Worm (Caenorhabditis elegans): ENCODE data around the gene unc-4.

Gene unc-4

ce11 chrII:9934570-9934969 is 34.4 kb upstream of the unc-4 start:
- no peak for TF ChIP-seq ref-1 (GFP tag; conservative IDR thresholded peaks at IDR 0.05)
- TF ChIP-seq tab-1 (GFP tag; IDR thresholded peaks at IDR 0.05): no peak
- TF ChIP-seq flt-1 (GFP tag; IDR thresholded peaks at IDR 0.05): no peak
- no peak for TF ChIP-seq cog-1 (tag; optimal IDR thresholded peaks at IDR 0.05)
- no peak for TF ChIP-seq klf-2 (GFP tag; conservative IDR thresholded peaks at IDR 0.05)
- TF ChIP-seq T22C8.4 (GFP tag; IDR thresholded peaks at IDR 0.05): no peak

DNA sequence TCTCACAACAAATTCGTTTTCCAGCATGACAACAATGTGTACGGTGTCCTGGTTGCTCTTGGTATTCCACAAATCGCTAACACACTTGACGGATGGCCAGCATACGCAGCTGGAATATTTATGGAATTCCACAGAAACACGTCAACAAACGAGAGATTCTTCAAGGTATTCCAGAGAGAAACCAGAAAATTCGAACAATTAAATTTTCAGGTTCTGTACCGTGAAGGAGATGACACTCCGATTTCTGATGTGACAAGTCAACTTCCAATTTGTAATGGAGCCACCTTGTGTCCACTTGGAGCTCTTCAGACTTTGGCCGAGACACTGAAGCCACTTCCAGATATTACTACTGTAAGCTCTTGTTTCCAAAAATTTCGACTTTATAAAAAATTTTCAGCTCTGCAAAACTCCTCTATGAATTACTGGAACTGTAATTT is 33.8 kb upstream of the unc-4 start:
- TF ChIP-seq ztf-29 (GFP tag; IDR thresholded peaks at IDR 0.05): no peak
- no peak for TF ChIP-seq tab-1 (GFP tag; IDR thresholded peaks at IDR 0.05)
- TF ChIP-seq ztf-23 (GFP tag; IDR thresholded peaks at IDR 0.05): no peak
- no peak for TF ChIP-seq flt-1 (GFP tag; IDR thresholded peaks at IDR 0.05)
- TF ChIP-seq klf-2 (GFP tag; conservative IDR thresholded peaks at IDR 0.05): no peak

DNA sequence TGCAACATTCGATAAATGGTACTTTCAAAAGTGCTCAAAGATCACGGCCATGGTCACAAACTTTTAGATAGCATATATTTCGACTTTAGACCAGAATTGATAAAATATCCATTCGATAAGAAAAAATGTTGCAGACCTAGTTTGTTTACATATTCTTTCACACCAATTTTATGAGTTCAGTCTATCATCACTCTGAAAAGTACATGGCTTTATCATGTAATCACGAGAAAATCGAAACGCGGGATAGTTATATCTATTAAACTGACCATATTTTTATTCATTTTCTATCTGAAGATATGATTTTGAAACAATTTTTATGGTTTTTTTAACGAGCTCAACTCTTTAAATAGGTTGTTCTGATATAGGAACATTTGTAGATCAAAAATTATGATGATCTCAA is 31.3 kb upstream of the unc-4 start, which contains the start of gene pho-11:
Gene pho-11 (plus strand): TSS at position 374 of the 400 bp plus-strand sequence.
- no peak for TF ChIP-seq ztf-23 (GFP tag; IDR thresholded peaks at IDR 0.05)
- no peak for TF ChIP-seq ref-1 (GFP tag; conservative IDR thresholded peaks at IDR 0.05)
- TF ChIP-seq med-1 (GFP tag; optimal IDR thresholded peaks at IDR 0.05; ENCODE audit: insufficient read depth): no peak
- no peak for TF ChIP-seq tab-1 (GFP tag; IDR thresholded peaks at IDR 0.05)

DNA sequence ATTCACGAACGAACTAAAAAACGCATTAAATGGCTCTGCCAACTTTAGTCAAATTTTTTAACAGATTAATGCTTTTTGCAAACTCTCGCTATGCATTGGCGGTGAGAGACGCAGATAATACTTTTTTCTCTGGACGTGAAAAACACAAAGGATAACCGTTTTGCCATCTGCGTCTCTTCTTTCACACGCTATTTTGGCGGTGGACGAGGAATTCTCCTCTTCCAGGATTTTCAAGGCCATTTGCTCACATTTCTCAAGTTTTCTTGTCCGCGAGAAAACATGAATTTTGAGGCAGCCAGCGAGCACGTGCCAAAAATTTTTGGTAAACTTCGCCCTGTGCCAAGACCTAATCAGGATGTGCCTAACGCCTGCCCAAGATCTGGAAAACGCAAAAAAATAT is 30.8 kb upstream of the unc-4 start:
- TF ChIP-seq flt-1 (GFP tag; IDR thresholded peaks at IDR 0.05) (peak; percentile 5; the same call in 1 of the 2 replicates), tab-1 (GFP tag; IDR thresholded peaks at IDR 0.05) (no peak)

ce11 chrII:9928470-9928869 is 28.3 kb upstream of the unc-4 start:
- TF ChIP-seq klf-2 (GFP tag; conservative IDR thresholded peaks at IDR 0.05) (no peak), ztf-29 (GFP tag; IDR thresholded peaks at IDR 0.05) (no peak), med-1 (GFP tag; optimal IDR thresholded peaks at IDR 0.05; ENCODE audit: insufficient read depth) (no peak), flt-1 (GFP tag; IDR thresholded peaks at IDR 0.05) (no peak), ztf-23 (GFP tag; IDR thresholded peaks at IDR 0.05) (no peak), ref-1 (GFP tag; conservative IDR thresholded peaks at IDR 0.05) (no peak), tab-1 (GFP tag; IDR thresholded peaks at IDR 0.05) (no peak), T22C8.4 (GFP tag; IDR thresholded peaks at IDR 0.05) (no peak), cog-1 (tag; optimal IDR thresholded peaks at IDR 0.05) (no peak)

ce11 chrII:9921622-9922269 is 21.6 kb upstream of the unc-4 start, which contains the start of gene C05C10.2:
Gene C05C10.2, plus strand, starts transcription at chrII:9922219.
- TF ChIP-seq tab-1 (GFP tag; IDR thresholded peaks at IDR 0.05) (no peak), ztf-29 (GFP tag; IDR thresholded peaks at IDR 0.05) (no peak), med-1 (GFP tag; optimal IDR thresholded peaks at IDR 0.05; ENCODE audit: insufficient read depth) (no peak), T22C8.4 (GFP tag; IDR thresholded peaks at IDR 0.05) (no peak), cog-1 (tag; optimal IDR thresholded peaks at IDR 0.05) (no peak), klf-2 (GFP tag; conservative IDR thresholded peaks at IDR 0.05) (no peak), ref-1 (GFP tag; conservative IDR thresholded peaks at IDR 0.05) (no peak), flt-1 (GFP tag; IDR thresholded peaks at IDR 0.05) (no peak)

DNA sequence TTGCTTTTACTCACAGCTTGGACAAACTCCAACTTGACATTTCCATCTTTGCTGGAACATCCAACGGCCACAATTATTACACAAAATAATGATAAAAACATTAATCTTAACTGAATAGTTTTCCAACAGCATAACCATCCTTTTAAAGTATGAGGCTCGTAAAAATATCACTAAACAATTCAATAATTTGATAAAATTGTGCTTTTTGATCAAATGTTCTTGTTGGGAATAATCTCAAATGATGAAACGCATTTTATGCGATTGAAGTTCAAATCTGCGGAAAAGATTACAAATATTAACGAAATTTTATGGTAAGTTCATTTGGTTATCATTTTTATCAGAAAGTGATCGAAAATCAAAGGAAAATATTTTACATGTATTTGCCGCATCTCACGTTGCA is 20.3 kb upstream of the unc-4 start, which contains the start of gene pho-10:
Gene pho-10 (minus strand): TSS at position 101 of the 400 bp plus-strand sequence.
- TF ChIP-seq ref-1 (GFP tag; conservative IDR thresholded peaks at IDR 0.05) (no peak), ztf-23 (GFP tag; IDR thresholded peaks at IDR 0.05) (no peak), tab-1 (GFP tag; IDR thresholded peaks at IDR 0.05) (no peak), klf-2 (GFP tag; conservative IDR thresholded peaks at IDR 0.05) (no peak), flt-1 (GFP tag; IDR thresholded peaks at IDR 0.05) (no peak), med-1 (GFP tag; optimal IDR thresholded peaks at IDR 0.05; ENCODE audit: insufficient read depth) (no peak), T22C8.4 (GFP tag; IDR thresholded peaks at IDR 0.05) (no peak), cog-1 (tag; optimal IDR thresholded peaks at IDR 0.05) (no peak), ztf-29 (GFP tag; IDR thresholded peaks at IDR 0.05) (no peak)

- TF ChIP-seq flt-1 (GFP tag; IDR thresholded peaks at IDR 0.05): no peak
- no peak for TF ChIP-seq tab-1 (GFP tag; IDR thresholded peaks at IDR 0.05)
- TF ChIP-seq ztf-23 (GFP tag; IDR thresholded peaks at IDR 0.05): no peak
- no peak for TF ChIP-seq ref-1 (GFP tag; conservative IDR thresholded peaks at IDR 0.05)
- TF ChIP-seq T22C8.4 (GFP tag; IDR thresholded peaks at IDR 0.05): no peak
- TF ChIP-seq med-1 (GFP tag; optimal IDR thresholded peaks at IDR 0.05; ENCODE audit: insufficient read depth): no peak
- no peak for TF ChIP-seq ztf-29 (GFP tag; IDR thresholded peaks at IDR 0.05)
- TF ChIP-seq klf-2 (GFP tag; conservative IDR thresholded peaks at IDR 0.05): no peak
- no peak for TF ChIP-seq cog-1 (tag; optimal IDR thresholded peaks at IDR 0.05)
These were observed 17.7 kb upstream of the unc-4 start, which contains the start of gene C05C10.8 for ce11 chrII:9917904-9918303. Gene C05C10.8, minus strand, starts transcription at chrII:9918004.

- no peak for TF ChIP-seq med-1 (GFP tag; optimal IDR thresholded peaks at IDR 0.05; ENCODE audit: insufficient read depth)
- TF ChIP-seq ztf-23 (GFP tag; IDR thresholded peaks at IDR 0.05): no peak
- no peak for TF ChIP-seq ztf-29 (GFP tag; IDR thresholded peaks at IDR 0.05)
- TF ChIP-seq klf-2 (GFP tag; conservative IDR thresholded peaks at IDR 0.05): no peak
- no peak for TF ChIP-seq cog-1 (tag; optimal IDR thresholded peaks at IDR 0.05)
- no peak for TF ChIP-seq ref-1 (GFP tag; conservative IDR thresholded peaks at IDR 0.05)
- TF ChIP-seq flt-1 (GFP tag; IDR thresholded peaks at IDR 0.05): no peak
- no peak for TF ChIP-seq T22C8.4 (GFP tag; IDR thresholded peaks at IDR 0.05)
- TF ChIP-seq tab-1 (GFP tag; IDR thresholded peaks at IDR 0.05): no peak
These were observed 16.0 kb upstream of the unc-4 start, which contains the start of gene F26C11.4 for ce11 chrII:9916177-9916576. Gene F26C11.4, minus strand, starts transcription at chrII:9916277.

DNA sequence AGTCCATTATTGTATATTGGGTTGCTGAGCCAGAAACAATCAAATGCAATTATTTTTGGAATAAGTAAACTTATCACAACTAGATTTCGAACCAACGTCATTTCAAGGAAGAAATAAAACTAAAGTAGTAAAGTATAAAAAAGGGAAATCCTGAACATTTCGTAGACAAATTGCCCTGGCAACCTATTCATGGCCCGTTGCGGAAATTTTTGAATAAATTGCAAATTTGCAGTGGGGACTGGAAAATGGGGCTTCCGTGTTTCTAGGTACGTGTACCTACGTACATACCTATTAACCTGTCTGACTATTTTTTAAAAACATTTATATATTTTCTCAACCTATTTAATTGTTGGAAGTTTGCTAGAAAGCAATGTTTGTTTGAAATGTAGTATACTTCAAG is 14.8 kb upstream of the unc-4 start, which contains the start of gene F26C11.3:
Gene F26C11.3 (minus strand): TSS at position 101 of the 400 bp plus-strand sequence.
- TF ChIP-seq ztf-23 (GFP tag; IDR thresholded peaks at IDR 0.05) (no peak), ztf-29 (GFP tag; IDR thresholded peaks at IDR 0.05) (no peak), tab-1 (GFP tag; IDR thresholded peaks at IDR 0.05) (no peak), flt-1 (GFP tag; IDR thresholded peaks at IDR 0.05) (no peak), T22C8.4 (GFP tag; IDR thresholded peaks at IDR 0.05) (no peak), ref-1 (GFP tag; conservative IDR thresholded peaks at IDR 0.05) (no peak), klf-2 (GFP tag; conservative IDR thresholded peaks at IDR 0.05) (no peak), med-1 (GFP tag; optimal IDR thresholded peaks at IDR 0.05; ENCODE audit: insufficient read depth) (no peak), cog-1 (tag; optimal IDR thresholded peaks at IDR 0.05) (no peak)

Measured in whole organism, midembryonic.